Worm (Caenorhabditis elegans): ENCODE measurements around the gene ZK673.4.

The ZK673.4 gene

DNA sequence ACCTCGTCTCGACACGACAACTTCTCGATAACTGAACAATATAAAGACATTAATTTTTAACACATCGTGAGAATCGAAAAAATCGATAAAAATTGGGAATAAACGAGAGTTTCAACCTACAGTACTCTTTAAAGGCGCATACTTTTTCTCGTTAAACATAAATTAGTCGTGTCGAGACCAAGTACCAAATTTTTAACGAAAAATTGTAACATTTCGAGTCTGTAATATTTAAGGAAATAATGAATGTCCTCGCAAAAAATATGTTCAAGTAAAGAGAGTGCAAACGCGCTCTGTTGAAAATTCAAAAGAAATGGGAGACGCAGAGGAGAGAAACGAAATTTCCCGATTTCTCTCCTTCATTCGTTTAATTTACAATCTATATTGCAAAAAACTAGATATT lies 2.4 kb upstream of the ZK673.4 start (continued):
- TF ChIP-seq efl-1 (optimal IDR thresholded peaks at IDR 0.05) (peak in 1 of 2 experiments; percentile 12), efl-1 (GFP tag; optimal IDR thresholded peaks at IDR 0.05 in 1 of 2) (peak in 1 of 2 experiments; percentile 18), nhr-19 (GFP tag; conservative IDR thresholded peaks at IDR 0.05) (no peak), rnt-1 (tag; optimal IDR thresholded peaks at IDR 0.05) (no peak), aha-1 (tag; optimal IDR thresholded peaks at IDR 0.05) (no peak), zip-4 (GFP tag; optimal IDR thresholded peaks at IDR 0.05) (no peak), lsy-2 (tag; optimal IDR thresholded peaks at IDR 0.05) (peak in 1 of 2 experiments; percentile 18), irx-1 (tag; optimal IDR thresholded peaks at IDR 0.05) (no peak), vab-15 (tag; optimal IDR thresholded peaks at IDR 0.05) (no peak), ceh-8 (GFP tag; optimal IDR thresholded peaks at IDR 0.05) (no peak), unc-62 (GFP tag; optimal IDR thresholded peaks at IDR 0.05) (no peak), nhr-71 (tag; optimal IDR thresholded peaks at IDR 0.05) (peak; percentile 27), nhr-77 (tag; optimal IDR thresholded peaks at IDR 0.05) (no peak), nhr-85 (tag) (peak; percentile 12), nhr-47 (tag; optimal IDR thresholded peaks at IDR 0.05) (peak; percentile 10), mef-2 (tag; optimal IDR thresholded peaks at IDR 0.05) (no peak), nhr-84 (tag; optimal IDR thresholded peaks at IDR 0.05) (no peak), sox-4 (tag; optimal IDR thresholded peaks at IDR 0.05) (no peak), elt-2 (tag; optimal IDR thresholded peaks at IDR 0.05) (peak; percentile 37), ama-1 (optimal IDR thresholded peaks at IDR 0.05) (peak; percentile 69)

DNA sequence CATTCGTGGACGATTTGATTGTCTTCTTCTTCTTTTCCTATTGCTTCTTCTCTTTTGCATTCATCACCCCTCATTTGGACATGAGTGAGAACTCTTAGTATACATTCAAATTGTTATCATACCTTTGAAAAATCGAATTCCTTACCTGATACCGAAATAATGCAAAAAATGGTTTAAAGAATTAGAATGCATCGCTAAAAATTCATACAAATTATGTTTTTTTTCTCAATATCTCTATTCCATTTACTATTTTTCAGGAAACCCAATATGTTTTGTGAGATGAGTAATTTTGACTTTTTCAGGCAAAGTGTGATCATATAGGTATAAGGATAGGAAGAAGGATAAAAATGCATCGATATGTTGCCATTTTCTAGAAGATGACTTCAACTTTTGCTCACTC lies 4.3 kb downstream of the ZK673.4 start, which contains the start of gene ZK673.11:
TSS of gene ZK673.11 (plus strand) at position 301 of the 400 bp plus-strand sequence.
- no peak for TF ChIP-seq lin-39 (tag; optimal IDR thresholded peaks at IDR 0.05)
- TF ChIP-seq dsc-1 (tag; optimal IDR thresholded peaks at IDR 0.05) = no peak
- TF ChIP-seq nhr-28 (tag; optimal IDR thresholded peaks at IDR 0.05) = no peak
- TF ChIP-seq egl-13 (tag; optimal IDR thresholded peaks at IDR 0.05) = no peak
- no peak for TF ChIP-seq jun-1 (tag; optimal IDR thresholded peaks at IDR 0.05)
- no peak for TF ChIP-seq ets-5 (GFP tag; IDR thresholded peaks at IDR 0.05)
- no peak for TF ChIP-seq nhr-237 (tag; optimal IDR thresholded peaks at IDR 0.05)
- no peak for TF ChIP-seq nhr-71 (tag; optimal IDR thresholded peaks at IDR 0.05)
- no peak for TF ChIP-seq efl-1 (optimal IDR thresholded peaks at IDR 0.05)
- no peak for TF ChIP-seq efl-1 (GFP tag; optimal IDR thresholded peaks at IDR 0.05 in 1 of 2)
- TF ChIP-seq snpc-4 (tag; optimal IDR thresholded peaks at IDR 0.05) = no peak
- TF ChIP-seq sox-4 (tag; optimal IDR thresholded peaks at IDR 0.05) = no peak

DNA sequence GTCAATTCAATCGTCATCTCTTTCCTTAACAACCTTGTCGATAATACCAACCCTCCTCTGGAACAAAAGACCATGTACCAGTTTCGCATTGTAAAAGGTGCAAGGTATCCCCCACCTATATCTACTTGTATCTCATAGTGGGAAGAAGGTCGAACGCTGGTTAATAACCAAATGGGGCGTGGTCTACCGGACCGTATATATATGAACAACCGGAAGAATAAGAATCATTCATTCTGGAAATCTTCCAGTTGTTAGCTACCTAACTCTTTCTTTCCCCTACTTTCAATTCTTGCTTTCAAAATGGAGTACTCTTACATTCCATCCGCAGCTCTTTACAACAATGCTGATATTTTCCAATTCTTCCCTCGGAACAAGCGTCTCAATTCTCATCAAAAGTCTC lies 8.5 kb downstream of the ZK673.4 start, which contains the start of gene ZK673.5:
TSS of gene ZK673.5 (plus strand) at position 301 of the 400 bp plus-strand sequence.
- no peak for TF ChIP-seq sup-37 (GFP tag; optimal IDR thresholded peaks at IDR 0.05)
- TF ChIP-seq unc-30 (tag; optimal IDR thresholded peaks at IDR 0.05) = no peak
- TF ChIP-seq elt-2 (tag; optimal IDR thresholded peaks at IDR 0.05) = no peak
- TF ChIP-seq tbx-2 (tag; optimal IDR thresholded peaks at IDR 0.05) = no peak
- TF ChIP-seq isw-1 (GFP tag; IDR thresholded peaks at IDR 0.05) = no peak
- TF ChIP-seq unc-130 (tag; optimal IDR thresholded peaks at IDR 0.05) = no peak
- no peak for TF ChIP-seq zip-4 (GFP tag; optimal IDR thresholded peaks at IDR 0.05)
- TF ChIP-seq egl-27 (tag; optimal IDR thresholded peaks at IDR 0.05) = no peak
- no peak for TF ChIP-seq ceh-8 (GFP tag; optimal IDR thresholded peaks at IDR 0.05)
- TF ChIP-seq lir-3 (tag; optimal IDR thresholded peaks at IDR 0.05; ENCODE audit: poor library complexity) = no peak
- TF ChIP-seq sptf-1 (tag; optimal IDR thresholded peaks at IDR 0.05) = no peak

DNA sequence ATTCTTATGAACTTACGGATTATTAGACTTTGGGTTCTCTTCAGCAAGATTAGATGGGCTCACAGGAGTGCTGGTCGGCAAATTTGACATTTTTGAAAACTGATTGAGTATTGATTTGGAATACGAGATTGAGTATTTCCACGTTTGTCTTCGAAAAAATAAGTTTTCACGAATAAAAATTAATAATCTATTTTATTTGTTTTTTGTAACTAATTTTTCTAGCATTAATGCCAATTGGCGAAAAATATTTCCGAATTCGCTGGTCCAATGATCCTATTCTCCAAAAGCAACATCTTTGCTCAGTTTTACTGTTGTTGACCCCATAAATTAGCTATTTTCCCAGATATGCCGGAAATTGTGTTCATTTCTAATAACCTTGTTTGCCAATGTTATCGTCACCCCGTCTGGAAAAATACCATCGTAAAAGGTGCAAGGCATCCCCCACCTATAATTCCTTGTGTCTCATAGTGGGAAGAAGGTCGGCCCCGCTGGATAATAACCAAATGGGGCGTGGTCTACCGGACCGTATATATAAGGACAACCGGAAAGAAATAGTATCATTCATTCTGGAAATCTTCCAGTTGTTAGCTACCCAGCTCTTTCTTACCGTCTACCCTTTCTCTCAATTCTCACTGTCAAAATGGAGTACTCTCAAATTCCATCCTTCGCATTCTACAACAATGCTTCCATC lies 11.7 kb downstream of the ZK673.4 start, which contains the start of the genes ZK673.6 and sdz-37:
TSS of gene ZK673.6 (minus strand) at position 101 of the 691 bp plus-strand sequence.
TSS of gene sdz-37 (plus strand) at position 641 of the 691 bp plus-strand sequence.
- TF ChIP-seq hpl-2 (GFP tag; optimal IDR thresholded peaks at IDR 0.05) (no peak), pag-3 (tag; optimal IDR thresholded peaks at IDR 0.05; ENCODE audit: borderline replicate concordance, insufficient read depth) (no peak), elt-2 (tag; optimal IDR thresholded peaks at IDR 0.05) (no peak), jun-1 (tag; optimal IDR thresholded peaks at IDR 0.05) (no peak), nhr-76 (tag; optimal IDR thresholded peaks at IDR 0.05) (no peak), unc-98 (GFP tag; IDR thresholded peaks at IDR 0.05) (no peak), swsn-7 (tag; optimal IDR thresholded peaks at IDR 0.05) (no peak), nhr-84 (tag; optimal IDR thresholded peaks at IDR 0.05) (no peak), nhr-47 (tag; optimal IDR thresholded peaks at IDR 0.05) (no peak), zip-4 (GFP tag; optimal IDR thresholded peaks at IDR 0.05) (no peak), fkh-8 (tag; optimal IDR thresholded peaks at IDR 0.05) (no peak), fkh-4 (tag; optimal IDR thresholded peaks at IDR 0.05; ENCODE audit: borderline replicate concordance) (no peak), nhr-19 (GFP tag; conservative IDR thresholded peaks at IDR 0.05) (no peak), mep-1 (tag; optimal IDR thresholded peaks at IDR 0.05) (no peak), ztf-11 (tag; optimal IDR thresholded peaks at IDR 0.05) (no peak), isw-1 (GFP tag; IDR thresholded peaks at IDR 0.05) (no peak), nhr-12 (tag; optimal IDR thresholded peaks at IDR 0.05) (no peak), blmp-1 (tag; optimal IDR thresholded peaks at IDR 0.05) (no peak), unc-30 (tag; optimal IDR thresholded peaks at IDR 0.05) (no peak), tbx-2 (tag; optimal IDR thresholded peaks at IDR 0.05) (no peak)
